Worm (Caenorhabditis elegans): Measurements from ENCODE around the gene F31F6.2.

- TF ChIP-seq flt-1 (GFP tag; IDR thresholded peaks at IDR 0.05), result no peak
- TF ChIP-seq med-1 (GFP tag; optimal IDR thresholded peaks at IDR 0.05; ENCODE audit: insufficient read depth), result no peak
Observed at ce11 chrX:14838339-14838738, 33.3 kb downstream of the F31F6.2 start.

All from whole organism, midembryonic.